Worm (Caenorhabditis elegans) whole organism, late embryonic: Measurements from ENCODE around the gene ZK596.3.

Source experiments
- ama-1 ChIP-seq: fragments of 150-350 bp; optimal IDR thresholded peaks from 2 replicates; lab custom pipeline; 2014
- ceh-30 ChIP-seq: fragments of 150-350 bp; optimal IDR thresholded peaks from 2 replicates; lab custom pipeline; 2014; ENCODE audit warnings: missing biosample characterization, missing genetic modification characterization
- elt-2 ChIP-seq: sonication (generic microtip); optimal IDR thresholded peaks from 2 replicates; lab custom pipeline; 2016; ENCODE audit warnings: missing genetic modification reagents, missing genetic modification characterization, missing compliant biosample characterization
- ets-4 ChIP-seq: sonication (generic microtip); optimal IDR thresholded peaks from 2 replicates; lab custom pipeline; 2016; ENCODE audit warnings: missing genetic modification characterization, missing compliant biosample characterization
- pha-4 ChIP-seq: fragments of 150-350 bp; optimal IDR thresholded peaks from 2 replicates; lab custom pipeline; 2018; ENCODE audit warnings: missing biosample characterization, missing genetic modification reagents, missing genetic modification characterization
- unc-55 ChIP-seq: sonication (generic microtip); optimal IDR thresholded peaks from 2 replicates; lab custom pipeline; 2017; ENCODE audit warnings: missing biosample characterization, missing genetic modification reagents, missing genetic modification characterization

- TF ChIP-seq ama-1 (lab: Kevin White, UChicago), result no peak
- TF ChIP-seq ceh-30 (tag; lab: Kevin White, UChicago), result no peak
- TF ChIP-seq ets-4 (tag; lab: Kevin White, UChicago), result no peak
- TF ChIP-seq unc-55, result no peak
- TF ChIP-seq pha-4 (tag; lab: Kevin White, UChicago), result no peak
- no peak for TF ChIP-seq elt-2 (tag; lab: Kevin White, UChicago)
Observed at ce11 chrIV:10884263-10884662, 19.9 kb downstream of the ZK596.3 start, which contains the start of gene F13E9.5.
